Fruit fly (Drosophila melanogaster) whole organism, embryonic: ENCODE results near the gene SrpRbeta.

ENCODE experiments used
- Bgb ChIP-seq: fragments of 200-800 bp; sonication (Bioruptor generic); IDR thresholded peaks from 2 replicates; pipeline ENCODE4 v1.3.6; 2022; ENCODE audit warnings: missing biosample characterization, missing genetic modification characterization; ENCODE audit not compliant: partially characterized antibody
- Bteb2 ChIP-seq: fragments of 200-800 bp; sonication (Bioruptor generic); optimal IDR thresholded peaks from 2 replicates; lab custom pipeline; 2016; ENCODE audit warnings: missing biosample characterization, missing genetic modification characterization
- CG10267 ChIP-seq: fragments of 200-800 bp; sonication (Bioruptor generic); optimal IDR thresholded peaks from 2 replicates; lab custom pipeline; 2018; ENCODE audit warnings: missing biosample characterization, mild to moderate bottlenecking, missing genetic modification characterization, moderate library complexity
- CG10654 ChIP-seq: fragments of 200-800 bp; sonication (Bioruptor generic); optimal IDR thresholded peaks from 2 replicates; lab custom pipeline; 2016; ENCODE audit warnings: missing biosample characterization, missing genetic modification characterization
- CG11696 ChIP-seq: fragments of 200-800 bp; sonication (Bioruptor generic); IDR thresholded peaks from 2 replicates; pipeline ENCODE4 v1.3.6; 2022; ENCODE audit warnings: missing biosample characterization, missing genetic modification characterization
- CG13123 ChIP-seq: fragments of 200-800 bp; sonication (Bioruptor generic); optimal IDR thresholded peaks from 2 replicates; lab custom pipeline; 2016; ENCODE audit warnings: missing biosample characterization, missing genetic modification characterization
- CG16815 ChIP-seq: fragments of 200-800 bp; sonication (Bioruptor generic); optimal IDR thresholded peaks from 3 replicates; lab custom pipeline; 2017; ENCODE audit warnings: missing biosample characterization, mild to moderate bottlenecking, missing genetic modification characterization
- CG17328 ChIP-seq: fragments of 200-800 bp; sonication (Bioruptor generic); IDR thresholded peaks from 2 replicates; pipeline ENCODE4 v1.3.6; 2022; ENCODE audit warnings: missing biosample characterization, missing genetic modification characterization
- CG18599 ChIP-seq: fragments of 200-800 bp; sonication (Bioruptor generic); optimal IDR thresholded peaks from 3 replicates; lab custom pipeline; 2017; ENCODE audit warnings: missing biosample characterization, missing genetic modification characterization, mild to moderate bottlenecking, moderate library complexity, missing genetic modification reagents
- CG2199 ChIP-seq: fragments of 200-800 bp; sonication (Bioruptor generic); IDR thresholded peaks from 3 replicates; pipeline ENCODE4 v1.3.6; 2022; ENCODE audit warnings: missing biosample characterization, missing genetic modification characterization
- CG33213 ChIP-seq: fragments of 200-800 bp; sonication (Bioruptor generic); optimal IDR thresholded peaks from 3 replicates; lab custom pipeline; 2016; ENCODE audit warnings: missing biosample characterization, missing genetic modification characterization
- CG34422 ChIP-seq: fragments of 200-800 bp; sonication (Bioruptor generic); IDR thresholded peaks from 3 replicates; pipeline ENCODE4 v1.3.6; 2022; ENCODE audit warnings: missing biosample characterization, missing genetic modification characterization
- CG43689 ChIP-seq: fragments of 200-800 bp; sonication (Bioruptor generic); IDR thresholded peaks from 2 replicates; pipeline ENCODE4 v1.3.6; 2022; ENCODE audit warnings: missing biosample characterization, missing genetic modification characterization
- CG6683 ChIP-seq: fragments of 200-800 bp; sonication (Bioruptor generic); optimal IDR thresholded peaks from 2 replicates; lab custom pipeline; 2017; ENCODE audit warnings: missing biosample characterization, mild to moderate bottlenecking, missing genetic modification characterization, missing genetic modification reagents
- CG6791 ChIP-seq: fragments of 200-800 bp; sonication (Bioruptor generic); IDR thresholded peaks from 3 replicates; pipeline ENCODE4 v1.3.6; 2022; ENCODE audit warnings: missing biosample characterization, missing genetic modification characterization; ENCODE audit not compliant: partially characterized antibody
- CG7357 ChIP-seq: fragments of 200-800 bp; sonication (Bioruptor generic); IDR thresholded peaks from 3 replicates; pipeline ENCODE4 v1.3.6; 2022; ENCODE audit warnings: missing biosample characterization, missing genetic modification characterization
- CG7372 ChIP-seq: fragments of 200-800 bp; sonication (Bioruptor generic); IDR thresholded peaks from 2 replicates; pipeline ENCODE4 v1.3.6; 2022; ENCODE audit warnings: missing biosample characterization, missing genetic modification characterization
- CG9727 ChIP-seq: fragments of 200-800 bp; sonication (Bioruptor generic); optimal IDR thresholded peaks from 3 replicates; lab custom pipeline; 2017; ENCODE audit warnings: missing biosample characterization, mild to moderate bottlenecking, missing genetic modification characterization
- CHES-1-like ChIP-seq: fragments of 200-800 bp; sonication (Bioruptor generic); optimal IDR thresholded peaks from 2 replicates; lab custom pipeline; 2016; ENCODE audit warnings: missing biosample characterization, missing genetic modification characterization
- CoRest ChIP-seq: fragments of 200-800 bp; sonication (Bioruptor generic); optimal IDR thresholded peaks from 3 replicates; lab custom pipeline; 2018; ENCODE audit warnings: missing biosample characterization, mild to moderate bottlenecking, missing genetic modification characterization, moderate library complexity
- Dad ChIP-seq: fragments of 200-800 bp; sonication (Bioruptor generic); optimal IDR thresholded peaks from 3 replicates; lab custom pipeline; 2016; ENCODE audit warnings: missing biosample characterization, missing genetic modification characterization
- Dip2 ChIP-seq: fragments of 200-800 bp; sonication (Bioruptor generic); IDR thresholded peaks from 2 replicates; pipeline ENCODE4 v1.3.6; 2022; ENCODE audit warnings: missing biosample characterization, missing genetic modification characterization
- Fer1 ChIP-seq: fragments of 200-800 bp; sonication (Bioruptor generic); optimal IDR thresholded peaks from 2 replicates; lab custom pipeline; 2017; ENCODE audit warnings: missing biosample characterization, mild to moderate bottlenecking, missing genetic modification characterization
- Tbp ChIP-seq: fragments of >200 bp; optimal IDR thresholded peaks from 2 replicates; lab custom pipeline; 2018; ENCODE audit warnings: missing biosample characterization, missing genetic modification characterization
- Vsx1 ChIP-seq: fragments of 200-800 bp; sonication (Bioruptor generic); optimal IDR thresholded peaks from 2 replicates; lab custom pipeline; 2017; ENCODE audit warnings: missing biosample characterization, mild to moderate bottlenecking, missing genetic modification characterization, missing genetic modification reagents
- bcd ChIP-seq: fragments of 200-800 bp; sonication (Bioruptor generic); optimal IDR thresholded peaks from 2 replicates; lab custom pipeline; 2017; ENCODE audit warnings: missing biosample characterization, mild to moderate bottlenecking, missing genetic modification characterization
- cato ChIP-seq: fragments of 200-800 bp; sonication (Bioruptor generic); optimal IDR thresholded peaks from 2 replicates; lab custom pipeline; 2016; ENCODE audit warnings: missing biosample characterization, missing genetic modification characterization, borderline replicate concordance
- caup ChIP-seq: fragments of 200-800 bp; sonication (Bioruptor generic); optimal IDR thresholded peaks from 3 replicates; lab custom pipeline; 2017; ENCODE audit warnings: missing biosample characterization, mild to moderate bottlenecking, missing genetic modification characterization, moderate library complexity; ENCODE audit not compliant: severe bottlenecking
- ci ChIP-seq: fragments of 200-800 bp; sonication (Bioruptor generic); IDR thresholded peaks from 3 replicates; pipeline ENCODE4 v1.3.6; 2022; ENCODE audit warnings: missing biosample characterization, missing genetic modification characterization
- disco-r ChIP-seq: fragments of 200-800 bp; sonication (Bioruptor generic); optimal IDR thresholded peaks from 2 replicates; lab custom pipeline; 2016; ENCODE audit warnings: missing biosample characterization, missing genetic modification characterization
- dmrt99B ChIP-seq: fragments of 200-800 bp; sonication (Bioruptor generic); optimal IDR thresholded peaks from 2 replicates; lab custom pipeline; 2018; ENCODE audit warnings: missing biosample characterization, mild to moderate bottlenecking, missing genetic modification characterization, moderate library complexity
- en ChIP-seq: fragments of 200-800 bp; sonication (Bioruptor generic); optimal IDR thresholded peaks from 2 replicates; lab custom pipeline; 2016; ENCODE audit warnings: missing biosample characterization, missing genetic modification characterization
- hb ChIP-seq: fragments of 200-800 bp; sonication (Bioruptor generic); IDR thresholded peaks from 3 replicates; pipeline ENCODE4 v1.3.6; 2022; ENCODE audit warnings: missing biosample characterization, missing genetic modification characterization; ENCODE audit not compliant: partially characterized antibody
- hbn ChIP-seq: fragments of 200-800 bp; sonication (Bioruptor generic); IDR thresholded peaks from 2 replicates; pipeline ENCODE4 v1.3.6; 2022; ENCODE audit warnings: missing biosample characterization, missing genetic modification characterization; ENCODE audit not compliant: partially characterized antibody
- ind ChIP-seq: fragments of 200-800 bp; sonication (Bioruptor generic); optimal IDR thresholded peaks from 3 replicates; lab custom pipeline; 2016; ENCODE audit warnings: missing biosample characterization, missing genetic modification characterization
- ken ChIP-seq: fragments of 200-800 bp; sonication (Bioruptor generic); IDR thresholded peaks from 3 replicates; pipeline ENCODE4 v1.3.6; 2022; ENCODE audit warnings: missing biosample characterization, missing genetic modification characterization
- lov ChIP-seq, 2 experiments: fragments of 200-800 bp in 1 of 2; fragments of >200 bp in 1 of 2; sonication (Bioruptor generic) in 1 of 2; IDR thresholded peaks in 1 of 2; optimal IDR thresholded peaks in 1 of 2; 2 replicates in 1 of 2; 3 replicates in 1 of 2; pipeline versions ENCODE4 v1.3.6 to Lab custom; 2017 to 2022; ENCODE audit warnings: missing biosample characterization in 1 of 2, missing genetic modification characterization in 1 of 2
- luna ChIP-seq: fragments of 200-800 bp; sonication (Bioruptor generic); optimal IDR thresholded peaks from 2 replicates; lab custom pipeline; 2016; ENCODE audit warnings: missing biosample characterization, missing genetic modification characterization
- p53 ChIP-seq: fragments of 200-800 bp; sonication (Bioruptor generic); optimal IDR thresholded peaks from 2 replicates; lab custom pipeline; 2016; ENCODE audit warnings: missing biosample characterization, missing genetic modification characterization
- pb ChIP-seq: fragments of 200-800 bp; sonication (Bioruptor generic); optimal IDR thresholded peaks from 3 replicates; lab custom pipeline; 2016; ENCODE audit warnings: missing biosample characterization, missing genetic modification characterization
- phol ChIP-seq: fragments of 200-800 bp; sonication (Bioruptor generic); optimal IDR thresholded peaks from 3 replicates; lab custom pipeline; 2018; ENCODE audit warnings: missing biosample characterization, mild to moderate bottlenecking, missing genetic modification characterization, moderate library complexity
- pnt ChIP-seq: fragments of 200-800 bp; sonication (Bioruptor generic); optimal IDR thresholded peaks from 3 replicates; lab custom pipeline; 2016; ENCODE audit warnings: missing biosample characterization, missing genetic modification characterization
- sens ChIP-seq: fragments of 200-800 bp; sonication (Bioruptor generic); peaks from one replicate; lab custom pipeline; 2016; ENCODE audit warnings: missing biosample characterization, missing genetic modification characterization
- seq ChIP-seq: fragments of 200-800 bp; sonication (Bioruptor generic); IDR thresholded peaks from 2 replicates; pipeline ENCODE4 v1.3.6; 2022; ENCODE audit warnings: missing biosample characterization, missing genetic modification characterization
- sima ChIP-seq: fragments of 200-800 bp; sonication (Bioruptor generic); optimal IDR thresholded peaks from 2 replicates; lab custom pipeline; 2016; ENCODE audit warnings: missing biosample characterization, missing genetic modification characterization
- tgo ChIP-seq: fragments of 200-800 bp; sonication (Bioruptor generic); IDR thresholded peaks from 3 replicates; pipeline ENCODE4 v1.3.6; 2022; ENCODE audit warnings: missing biosample characterization, missing genetic modification characterization
- zen ChIP-seq: fragments of 200-800 bp; sonication (Bioruptor generic); optimal IDR thresholded peaks from 3 replicates; lab custom pipeline; 2018; ENCODE audit warnings: missing biosample characterization, mild to moderate bottlenecking, missing genetic modification characterization, moderate library complexity
- zfh1 ChIP-seq: fragments of 200-800 bp; sonication (Bioruptor generic); IDR thresholded peaks from 3 replicates; pipeline ENCODE4 v1.3.6; 2022; ENCODE audit warnings: missing biosample characterization, missing genetic modification characterization

SrpRbeta gene

dm6 chr3L:8691891-8692874 is 27.8 kb downstream of the SrpRbeta start (continued):
- no peak for TF ChIP-seq en
- peak; percentile 17; the same call in 1 of the 2 replicates for TF ChIP-seq CG17328 (GFP tag; lab: Robert Waterston, UW)
- no peak for TF ChIP-seq CG33213
- no peak for TF ChIP-seq CG7372 (GFP tag; lab: Robert Waterston, UW)
- TF ChIP-seq CG6791, result no peak
- no peak for TF ChIP-seq disco-r (GFP tag; lab: Kevin White, UChicago)
- TF ChIP-seq CG13123 (GFP tag; lab: Kevin White, UChicago), result no peak
- TF ChIP-seq Bgb (GFP tag; lab: Robert Waterston, UW), result no peak; the same call in 1 of the 2 replicates
- TF ChIP-seq Bteb2 (GFP tag; lab: Kevin White, UChicago), result no peak
- TF ChIP-seq ci (GFP tag; lab: Robert Waterston, UW), result peak; percentile 60; the same call in 2 of the 3 replicates
- no peak for TF ChIP-seq luna
- TF ChIP-seq Tbp (GFP tag; lab: Kevin White, UChicago), result no peak
- peak; percentile 42 for TF ChIP-seq CG18599 (GFP tag; lab: Kevin White, UChicago)
- peak; percentile 67 for TF ChIP-seq dmrt99B (tag; lab: Kevin White, UChicago)
- no peak for TF ChIP-seq Dip2 (GFP tag; lab: Robert Waterston, UW)
- TF ChIP-seq CHES-1-like (GFP tag; lab: Kevin White, UChicago), result no peak
- TF ChIP-seq pnt (GFP tag; lab: Kevin White, UChicago), result no peak
- TF ChIP-seq CG7357 (GFP tag; lab: Robert Waterston, UW), result no peak
- peak; percentile 41 for TF ChIP-seq ind (GFP tag; lab: Kevin White, UChicago)
- no peak for TF ChIP-seq CG11696 (GFP tag; lab: Robert Waterston, UW)
- no peak for TF ChIP-seq sima (GFP tag; lab: Kevin White, UChicago)
- peak; percentile 32 for TF ChIP-seq CG16815
- no peak for TF ChIP-seq p53 (GFP tag; lab: Kevin White, UChicago)
- TF ChIP-seq phol (tag; lab: Kevin White, UChicago), result peak; percentile 64
- peak; percentile 58 for TF ChIP-seq bcd
- peak; percentile 6 for TF ChIP-seq CG6683
- TF ChIP-seq CoRest, result peak; percentile 82
- TF ChIP-seq CG2199 (GFP tag; lab: Robert Waterston, UW), result no peak
- TF ChIP-seq cato (GFP tag; lab: Kevin White, UChicago), result no peak
- TF ChIP-seq sens, result peak; percentile 69
- TF ChIP-seq Dad, result no peak
- no peak for TF ChIP-seq hbn (GFP tag; lab: Robert Waterston, UW)
- TF ChIP-seq ken (GFP tag; lab: Robert Waterston, UW), result no peak
- TF ChIP-seq pb (GFP tag; lab: Kevin White, UChicago), result no peak
- no peak for TF ChIP-seq CG34422 (GFP tag; lab: Robert Waterston, UW)
- no peak for TF ChIP-seq lov (optimal IDR thresholded peaks at IDR 0.05; lab: Kevin White, UChicago)
- no peak for TF ChIP-seq lov (GFP tag; IDR thresholded peaks at IDR 0.05; lab: Robert Waterston, UW)
- TF ChIP-seq CG10267, result peak; percentile 45
- 0 out of 3 replicates have a peak, but pooled peaks have one; percentile 9 for TF ChIP-seq zfh1 (GFP tag; lab: Robert Waterston, UW)
- no peak for TF ChIP-seq hb (GFP tag; lab: Robert Waterston, UW)
- TF ChIP-seq Vsx1 (GFP tag; lab: Kevin White, UChicago), result peak; percentile 58
- TF ChIP-seq seq, result no peak
- no peak for TF ChIP-seq zen
- TF ChIP-seq CG43689 (GFP tag; lab: Robert Waterston, UW), result no peak
- TF ChIP-seq caup (GFP tag; lab: Kevin White, UChicago), result no peak
- peak; percentile 85 for TF ChIP-seq CG9727 (GFP tag; lab: Kevin White, UChicago)
- no peak for TF ChIP-seq CG10654
- TF ChIP-seq tgo (GFP tag; lab: Robert Waterston, UW), result peak; percentile 28; the same call in 2 of the 3 replicates
- TF ChIP-seq Fer1 (GFP tag; lab: Kevin White, UChicago), result no peak
